Worm (Caenorhabditis elegans) whole organism, midembryonic: ENCODE data around the gene M116.5.

Experiments
- T22C8.4 ChIP-seq: fragments of 200-800 bp; sonication (Bioruptor generic); IDR thresholded peaks from 2 replicates; pipeline ENCODE4 v1.3.6; 2022; ENCODE audit warnings: missing genetic modification characterization, missing compliant biosample characterization
- ref-1 ChIP-seq: fragments of 200-800 bp; sonication (Bioruptor generic); conservative IDR thresholded peaks from 2 replicates; pipeline ENCODE4 v1.3.6; 2022; ENCODE audit warnings: missing genetic modification reagents, missing genetic modification characterization, missing compliant biosample characterization
- tab-1 ChIP-seq: fragments of 200-800 bp; sonication (Bioruptor generic); IDR thresholded peaks from 2 replicates; pipeline ENCODE4 v1.3.6; 2022; ENCODE audit warnings: missing genetic modification characterization, missing compliant biosample characterization
- ztf-23 ChIP-seq: fragments of 200-800 bp; sonication (Bioruptor generic); IDR thresholded peaks from 2 replicates; pipeline ENCODE4 v1.3.6; 2022; ENCODE audit warnings: missing genetic modification reagents, missing genetic modification characterization, missing compliant biosample characterization
- ztf-29 ChIP-seq: fragments of 200-800 bp; sonication (Bioruptor generic); IDR thresholded peaks from 2 replicates; pipeline ENCODE4 v1.3.6; 2022; ENCODE audit warnings: missing genetic modification reagents, missing genetic modification characterization, missing compliant biosample characterization

DNA sequence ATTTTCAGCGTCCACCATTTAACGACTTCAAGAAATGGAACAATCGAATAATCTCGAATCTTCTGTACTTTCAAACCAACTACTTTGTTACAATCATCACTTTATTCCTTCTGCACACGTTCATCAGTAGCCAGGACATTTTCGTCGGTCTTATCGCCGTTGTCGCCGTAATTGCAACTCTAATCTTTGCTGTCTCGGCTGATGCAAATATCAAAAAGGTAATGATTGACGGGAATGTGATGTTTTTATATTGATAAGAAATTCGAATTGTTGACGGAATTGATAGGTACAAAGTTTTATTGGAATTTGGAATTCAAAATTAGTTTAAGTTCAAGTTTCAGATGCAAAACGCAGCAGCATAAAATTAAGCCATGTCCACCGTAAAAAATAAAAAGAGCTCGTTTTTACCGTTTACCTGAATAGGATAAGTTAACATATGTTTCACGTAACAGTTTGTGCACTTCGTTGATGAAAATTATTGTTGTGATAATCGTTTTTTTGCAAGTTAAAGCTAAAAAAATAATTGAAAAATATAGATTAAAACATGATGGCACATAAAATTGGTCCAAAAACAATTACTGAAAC lies 40.5 kb downstream of the M116.5 start:
- TF ChIP-seq T22C8.4 (GFP tag; lab: Robert Waterston, UW) (no peak), ztf-29 (no peak), ref-1 (GFP tag; lab: Robert Waterston, UW) (no peak), tab-1 (GFP tag; lab: Robert Waterston, UW) (no peak), ztf-23 (no peak)
